Worm (Caenorhabditis elegans): ENCODE results near the gene fbxa-88.

fbxa-88 gene

ce11 chrV:16162124-16162735 lies 19.3 kb upstream of the fbxa-88 start, which contains the start of the genes str-109 and F10A3.11:
Gene str-109, minus strand, starts transcription at chrV:16162224.
Gene F10A3.11, plus strand, starts transcription at chrV:16162685.
- TF ChIP-seq elt-2 (tag; optimal IDR thresholded peaks at IDR 0.05) (no peak), pqm-1 (tag; optimal IDR thresholded peaks at IDR 0.05) (no peak), sdc-2 (tag; optimal IDR thresholded peaks at IDR 0.05) (no peak), rnt-1 (tag; optimal IDR thresholded peaks at IDR 0.05) (no peak), ztf-16 (tag; optimal IDR thresholded peaks at IDR 0.05) (no peak), ceh-30 (tag; optimal IDR thresholded peaks at IDR 0.05) (no peak)

- TF ChIP-seq odd-2 (tag; optimal IDR thresholded peaks at IDR 0.05) = no peak
- no peak for TF ChIP-seq ets-4 (tag; optimal IDR thresholded peaks at IDR 0.05)
- no peak for TF ChIP-seq ceh-45 (GFP tag; IDR thresholded peaks at IDR 0.05)
- TF ChIP-seq elt-2 (tag; optimal IDR thresholded peaks at IDR 0.05) = no peak
- TF ChIP-seq nhr-11 (tag; optimal IDR thresholded peaks at IDR 0.05) = no peak
- no peak for TF ChIP-seq C08G9.2 (tag; optimal IDR thresholded peaks at IDR 0.05)
Measured at ce11 chrV:16160087-16160486, 17.2 kb upstream of the fbxa-88 start.

DNA sequence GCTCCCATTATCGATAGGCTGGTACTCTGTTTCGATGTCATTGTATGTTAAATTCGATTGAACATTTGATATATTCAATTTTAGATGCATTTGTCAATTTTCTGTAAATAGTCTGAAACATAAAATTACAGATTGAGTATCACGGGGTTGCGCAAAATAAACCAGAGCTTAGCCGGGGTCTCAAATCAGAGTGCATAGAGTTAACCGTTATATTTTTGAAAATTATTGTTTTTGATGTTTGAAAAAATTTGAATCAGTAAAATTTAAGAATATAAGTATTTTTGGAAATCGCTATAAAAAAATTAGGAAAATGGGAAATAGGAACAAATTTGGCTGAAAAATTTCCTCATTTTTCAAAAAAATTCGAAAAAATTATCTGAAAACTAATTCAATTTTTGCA lies 16.7 kb upstream of the fbxa-88 start, which contains the start of gene F10A3.17:
Gene F10A3.17 (minus strand): TSS at position 101 of the 400 bp plus-strand sequence.
- TF ChIP-seq unc-42 (tag; optimal IDR thresholded peaks at IDR 0.05) = no peak
- TF ChIP-seq pag-3 (tag; optimal IDR thresholded peaks at IDR 0.05; ENCODE audit: borderline replicate concordance) = no peak
- TF ChIP-seq elt-2 (tag; optimal IDR thresholded peaks at IDR 0.05) = no peak
- no peak for TF ChIP-seq pqm-1 (tag; optimal IDR thresholded peaks at IDR 0.05)
- no peak for TF ChIP-seq sox-4 (tag; optimal IDR thresholded peaks at IDR 0.05)
- no peak for TF ChIP-seq npax-4 (tag; optimal IDR thresholded peaks at IDR 0.05)
- no peak for TF ChIP-seq zip-5 (tag; optimal IDR thresholded peaks at IDR 0.05)
- TF ChIP-seq unc-86 (tag; optimal IDR thresholded peaks at IDR 0.05) = no peak
- no peak for TF ChIP-seq fkh-6 (tag; optimal IDR thresholded peaks at IDR 0.05)
- no peak for TF ChIP-seq ceh-31 (tag; optimal IDR thresholded peaks at IDR 0.05)
- TF ChIP-seq lin-11 (tag; optimal IDR thresholded peaks at IDR 0.05) = no peak
- TF ChIP-seq C08G9.2 (tag; optimal IDR thresholded peaks at IDR 0.05) = no peak
- TF ChIP-seq sox-2 (GFP tag; IDR thresholded peaks at IDR 0.05) = no peak
- no peak for TF ChIP-seq eyg-1 (tag; optimal IDR thresholded peaks at IDR 0.05)
- no peak for TF ChIP-seq ceh-48 (tag; optimal IDR thresholded peaks at IDR 0.05)
- TF ChIP-seq pha-4 (tag; optimal IDR thresholded peaks at IDR 0.05) = no peak
- no peak for TF ChIP-seq lim-6 (tag; optimal IDR thresholded peaks at IDR 0.05)
- no peak for TF ChIP-seq elt-4 (tag; optimal IDR thresholded peaks at IDR 0.05)

- TF ChIP-seq gmeb-2 (tag; optimal IDR thresholded peaks at IDR 0.05) (no peak), ceh-30 (tag; optimal IDR thresholded peaks at IDR 0.05) (no peak), pha-4 (tag; optimal IDR thresholded peaks at IDR 0.05) (no peak), eyg-1 (tag; optimal IDR thresholded peaks at IDR 0.05) (no peak), ttx-3 (tag; optimal IDR thresholded peaks at IDR 0.05) (no peak), nfya-1 (tag; optimal IDR thresholded peaks at IDR 0.05) (no peak), ceh-22 (tag; optimal IDR thresholded peaks at IDR 0.05) (no peak), hlh-15 (tag; optimal IDR thresholded peaks at IDR 0.05) (no peak), ref-2 (tag; optimal IDR thresholded peaks at IDR 0.05) (no peak)
Measured at ce11 chrV:16158391-16158790, 15.5 kb upstream of the fbxa-88 start, which contains the start of gene str-99. Gene str-99, minus strand, starts transcription at chrV:16158491.

DNA sequence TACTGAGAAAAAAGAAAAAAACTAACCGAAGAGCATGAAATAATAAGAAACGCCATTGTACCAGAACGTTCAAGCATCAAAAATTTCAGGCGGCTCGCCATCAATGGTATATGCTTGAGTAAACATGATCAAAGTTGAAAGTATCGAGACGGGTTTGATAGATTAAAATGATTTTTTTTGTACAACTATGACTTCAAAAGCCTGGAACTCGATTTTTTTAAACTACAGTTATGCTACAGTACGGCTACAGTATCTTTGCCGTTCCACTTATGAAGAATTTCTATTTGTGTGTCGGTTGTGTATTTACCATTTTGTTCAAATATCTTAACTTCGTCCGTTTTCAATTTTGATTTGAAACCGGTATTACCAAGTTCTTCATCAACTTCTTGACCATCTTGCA lies 12.2 kb upstream of the fbxa-88 start, which contains the start of gene str-97:
Gene str-97 (minus strand): TSS at position 101 of the 400 bp plus-strand sequence.
- TF ChIP-seq ceh-45 (GFP tag; IDR thresholded peaks at IDR 0.05) (no peak), C08G9.2 (tag; optimal IDR thresholded peaks at IDR 0.05) (no peak), zip-5 (tag; optimal IDR thresholded peaks at IDR 0.05) (no peak), pat-9 (tag; optimal IDR thresholded peaks at IDR 0.05) (no peak), npax-4 (tag; optimal IDR thresholded peaks at IDR 0.05) (no peak), hlh-15 (tag; optimal IDR thresholded peaks at IDR 0.05) (no peak), ceh-30 (tag; optimal IDR thresholded peaks at IDR 0.05) (no peak), sox-4 (tag; optimal IDR thresholded peaks at IDR 0.05) (no peak), ceh-14 (tag; optimal IDR thresholded peaks at IDR 0.05) (no peak), fkh-6 (tag; optimal IDR thresholded peaks at IDR 0.05) (no peak), pag-3 (tag; optimal IDR thresholded peaks at IDR 0.05; ENCODE audit: borderline replicate concordance) (no peak), ceh-48 (tag; optimal IDR thresholded peaks at IDR 0.05) (no peak), eyg-1 (tag; optimal IDR thresholded peaks at IDR 0.05) (no peak), ceh-9 (tag; optimal IDR thresholded peaks at IDR 0.05) (no peak)
